Fruit fly (Drosophila melanogaster) whole organism, embryonic: ENCODE data around the gene Cad88C.
A peak's percentile ranks its signal among the peaks of the same experiment; 100 is the strongest.

ENCODE experiments used
- CG10431 ChIP-seq: fragments of 200-800 bp; sonication (Bioruptor generic); optimal IDR thresholded peaks from 3 replicates; lab custom pipeline; 2018; ENCODE audit warnings: missing biosample characterization, mild to moderate bottlenecking, missing genetic modification characterization
- CG10543 ChIP-seq: fragments of 200-800 bp; sonication (Bioruptor generic); optimal IDR thresholded peaks from 3 replicates; lab custom pipeline; 2017; ENCODE audit warnings: missing biosample characterization, mild to moderate bottlenecking, missing genetic modification characterization, moderate library complexity
- CG10565 ChIP-seq: fragments of 200-800 bp; sonication (Bioruptor generic); optimal IDR thresholded peaks from 3 replicates; lab custom pipeline; 2016; ENCODE audit warnings: missing biosample characterization, mild to moderate bottlenecking, missing genetic modification characterization
- CG12744 ChIP-seq: fragments of 200-800 bp; sonication (Bioruptor generic); optimal IDR thresholded peaks from 2 replicates; lab custom pipeline; 2016; ENCODE audit warnings: missing biosample characterization, missing genetic modification characterization
- CG13775 ChIP-seq: fragments of 200-800 bp; sonication (Bioruptor generic); optimal IDR thresholded peaks from 3 replicates; lab custom pipeline; 2017; ENCODE audit warnings: missing biosample characterization, mild to moderate bottlenecking, missing genetic modification characterization
- CG15269 ChIP-seq: fragments of 200-800 bp; sonication (Bioruptor generic); optimal IDR thresholded peaks from 2 replicates; lab custom pipeline; 2018; ENCODE audit warnings: missing biosample characterization, mild to moderate bottlenecking, missing genetic modification characterization, moderate library complexity
- CG15479 ChIP-seq: fragments of 200-800 bp; sonication (Bioruptor generic); optimal IDR thresholded peaks from 3 replicates; lab custom pipeline; 2019; ENCODE audit warnings: missing biosample characterization, mild to moderate bottlenecking, missing genetic modification characterization, moderate library complexity
- CG1647 ChIP-seq: fragments of 200-800 bp; sonication (Bioruptor generic); optimal IDR thresholded peaks from 3 replicates; lab custom pipeline; 2016; ENCODE audit warnings: missing biosample characterization, missing genetic modification characterization
- CG16813 ChIP-seq: fragments of 200-800 bp; sonication (Bioruptor generic); IDR thresholded peaks from 3 replicates; pipeline ENCODE4 v1.3.6; 2022; ENCODE audit warnings: missing biosample characterization, missing genetic modification characterization; ENCODE audit not compliant: partially characterized antibody
- CG18764 ChIP-seq: fragments of 200-800 bp; sonication (Bioruptor generic); optimal IDR thresholded peaks from 3 replicates; lab custom pipeline; 2016; ENCODE audit warnings: missing biosample characterization, missing genetic modification characterization
- CG2202 ChIP-seq: fragments of 200-800 bp; sonication (Bioruptor generic); optimal IDR thresholded peaks from 2 replicates; lab custom pipeline; 2018; ENCODE audit warnings: missing biosample characterization, mild to moderate bottlenecking, missing genetic modification characterization
- CG32767 ChIP-seq: fragments of 200-800 bp; sonication (Bioruptor generic); IDR thresholded peaks from 2 replicates; pipeline ENCODE4 v1.3.6; 2022; ENCODE audit warnings: missing biosample characterization, missing genetic modification characterization
- CG32772 ChIP-seq: fragments of 200-800 bp; sonication (Bioruptor generic); IDR thresholded peaks from 2 replicates; pipeline ENCODE4 v1.3.6; 2022; ENCODE audit warnings: missing biosample characterization, missing genetic modification characterization
- CG3847 ChIP-seq: fragments of 200-800 bp; sonication (Bioruptor generic); IDR thresholded peaks from 2 replicates; pipeline ENCODE4 v1.3.6; 2022; ENCODE audit warnings: missing biosample characterization, missing genetic modification characterization
- CG4360 ChIP-seq: fragments of 200-800 bp; sonication (Bioruptor generic); IDR thresholded peaks from 2 replicates; pipeline ENCODE4 v1.3.6; 2022; ENCODE audit warnings: missing biosample characterization, missing genetic modification characterization
- CG43689 ChIP-seq: fragments of 200-800 bp; sonication (Bioruptor generic); IDR thresholded peaks from 2 replicates; pipeline ENCODE4 v1.3.6; 2022; ENCODE audit warnings: missing biosample characterization, missing genetic modification characterization
- CG4820 ChIP-seq: fragments of 200-800 bp; sonication (Bioruptor generic); optimal IDR thresholded peaks from 3 replicates; lab custom pipeline; 2016; ENCODE audit warnings: missing biosample characterization, missing genetic modification characterization
- CG7963 ChIP-seq: fragments of 200-800 bp; sonication (Bioruptor generic); IDR thresholded peaks from 3 replicates; pipeline ENCODE4 v1.3.6; 2022; ENCODE audit warnings: missing biosample characterization, missing genetic modification characterization; ENCODE audit not compliant: partially characterized antibody
- CG9876 ChIP-seq: fragments of 200-800 bp; sonication (Bioruptor generic); optimal IDR thresholded peaks from 2 replicates; lab custom pipeline; 2016; ENCODE audit warnings: missing biosample characterization, missing genetic modification characterization
- Dfd ChIP-seq, 2 experiments: fragments of >200 bp; optimal IDR thresholded peaks; 2 replicates each; lab custom pipeline; 2017; ENCODE audit warnings: missing biosample characterization in 2 of 2, missing genetic modification characterization in 2 of 2
- E2f2 ChIP-seq: fragments of 200-800 bp; sonication (Bioruptor generic); IDR thresholded peaks from 2 replicates; pipeline ENCODE4 v1.3.6; 2022; ENCODE audit warnings: missing biosample characterization, missing genetic modification characterization
- ERR ChIP-seq: fragments of 200-800 bp; sonication (Bioruptor generic); optimal IDR thresholded peaks from 2 replicates; lab custom pipeline; 2016; ENCODE audit warnings: missing biosample characterization, missing genetic modification characterization
- HLH54F ChIP-seq: fragments of 200-800 bp; sonication (Bioruptor generic); optimal IDR thresholded peaks from 3 replicates; lab custom pipeline; 2016; ENCODE audit warnings: missing biosample characterization, missing genetic modification characterization
- HLHmδ ChIP-seq: fragments of 200-800 bp; sonication (Bioruptor generic); optimal IDR thresholded peaks from 2 replicates; lab custom pipeline; 2018; ENCODE audit warnings: missing biosample characterization, mild to moderate bottlenecking, missing genetic modification characterization, moderate library complexity
- Hey ChIP-seq: fragments of 200-800 bp; sonication (Bioruptor generic); optimal IDR thresholded peaks from 3 replicates; lab custom pipeline; 2018; ENCODE audit warnings: missing biosample characterization, mild to moderate bottlenecking, missing genetic modification characterization
- HmgD ChIP-seq: fragments of 200-800 bp; sonication (Bioruptor generic); optimal IDR thresholded peaks from 3 replicates; lab custom pipeline; 2016; ENCODE audit warnings: missing biosample characterization, missing genetic modification characterization
- Hmr ChIP-seq: fragments of 200-800 bp; sonication (Bioruptor generic); optimal IDR thresholded peaks from 3 replicates; lab custom pipeline; 2017; ENCODE audit warnings: mild to moderate bottlenecking, missing biosample characterization, missing genetic modification reagents, missing genetic modification characterization
- Lhr ChIP-seq: fragments of 200-800 bp; sonication (Bioruptor generic); optimal IDR thresholded peaks from 3 replicates; lab custom pipeline; 2017; ENCODE audit warnings: mild to moderate bottlenecking, missing biosample characterization, missing genetic modification reagents, missing genetic modification characterization
- NFAT ChIP-seq: fragments of 200-800 bp; sonication (Bioruptor generic); IDR thresholded peaks from 2 replicates; pipeline ENCODE4 v1.3.6; 2022; ENCODE audit warnings: missing biosample characterization, missing genetic modification characterization
- Nf-YB ChIP-seq: fragments of 200-800 bp; sonication (Bioruptor generic); optimal IDR thresholded peaks from 3 replicates; lab custom pipeline; 2019; ENCODE audit warnings: missing biosample characterization, mild to moderate bottlenecking, missing genetic modification characterization, moderate library complexity
- Nf-YC ChIP-seq: fragments of 200-800 bp; optimal IDR thresholded peaks from 3 replicates; lab custom pipeline; 2019; ENCODE audit warnings: missing biosample characterization, mild to moderate bottlenecking, missing genetic modification characterization, moderate library complexity
- PHDP ChIP-seq: fragments of 200-800 bp; sonication (Bioruptor generic); optimal IDR thresholded peaks from 3 replicates; lab custom pipeline; 2018; ENCODE audit warnings: missing biosample characterization, mild to moderate bottlenecking, missing genetic modification characterization, moderate library complexity
- Rfx ChIP-seq: fragments of 200-800 bp; sonication (Bioruptor generic); IDR thresholded peaks from 2 replicates; pipeline ENCODE4 v1.3.6; 2022; ENCODE audit warnings: missing biosample characterization, missing genetic modification characterization
- Xbp1 ChIP-seq: fragments of 200-800 bp; sonication (Bioruptor generic); optimal IDR thresholded peaks from 3 replicates; lab custom pipeline; 2016; ENCODE audit warnings: missing biosample characterization, mild to moderate bottlenecking, missing genetic modification characterization
- amos ChIP-seq: fragments of 200-800 bp; sonication (Bioruptor generic); IDR thresholded peaks from 2 replicates; pipeline ENCODE4 v1.3.6; 2022; ENCODE audit warnings: missing biosample characterization, missing genetic modification characterization; ENCODE audit not compliant: partially characterized antibody
- br ChIP-seq: fragments of >200 bp; optimal IDR thresholded peaks from 2 replicates; lab custom pipeline; 2017
- ci ChIP-seq: fragments of 200-800 bp; sonication (Bioruptor generic); IDR thresholded peaks from 3 replicates; pipeline ENCODE4 v1.3.6; 2022; ENCODE audit warnings: missing biosample characterization, missing genetic modification characterization
- crp ChIP-seq, 2 experiments: fragments of 200-800 bp; sonication (Bioruptor generic); optimal IDR thresholded peaks; 2 replicates in 1 of 2; 3 replicates in 1 of 2; lab custom pipeline; 2017; ENCODE audit warnings: missing biosample characterization in 2 of 2, missing genetic modification characterization in 2 of 2, mild to moderate bottlenecking in 1 of 2, moderate library complexity in 1 of 2
- en ChIP-seq: fragments of 200-800 bp; sonication (Bioruptor generic); optimal IDR thresholded peaks from 2 replicates; lab custom pipeline; 2016; ENCODE audit warnings: missing biosample characterization, missing genetic modification characterization
- gcm ChIP-seq: fragments of 200-800 bp; sonication (Bioruptor generic); optimal IDR thresholded peaks from 2 replicates; lab custom pipeline; 2019; ENCODE audit warnings: missing biosample characterization, mild to moderate bottlenecking, missing genetic modification characterization, moderate library complexity
- gfzf ChIP-seq: fragments of 200-800 bp; sonication (Bioruptor generic); optimal IDR thresholded peaks from 2 replicates; lab custom pipeline; 2016; ENCODE audit warnings: missing biosample characterization, mild to moderate bottlenecking, missing genetic modification characterization, moderate library complexity
- gt ChIP-seq: fragments of 200-800 bp; sonication (Bioruptor generic); IDR thresholded peaks from 2 replicates; pipeline ENCODE4 v1.3.6; 2022; ENCODE audit warnings: missing biosample characterization, missing genetic modification characterization
- kay ChIP-seq: fragments of 200-800 bp; sonication (Bioruptor generic); optimal IDR thresholded peaks from 2 replicates; lab custom pipeline; 2016; ENCODE audit warnings: missing biosample characterization, missing genetic modification characterization
- ken ChIP-seq: fragments of 200-800 bp; sonication (Bioruptor generic); IDR thresholded peaks from 3 replicates; pipeline ENCODE4 v1.3.6; 2022; ENCODE audit warnings: missing biosample characterization, missing genetic modification characterization
- lmd ChIP-seq: fragments of 200-800 bp; sonication (Bioruptor generic); IDR thresholded peaks from 2 replicates; pipeline ENCODE4 v1.3.6; 2022; ENCODE audit warnings: missing biosample characterization, missing genetic modification characterization
- nom ChIP-seq: fragments of 200-800 bp; sonication (Bioruptor generic); optimal IDR thresholded peaks from 2 replicates; lab custom pipeline; 2017; ENCODE audit warnings: missing biosample characterization, missing genetic modification characterization, mild to moderate bottlenecking, moderate library complexity, missing genetic modification reagents
- p53 ChIP-seq: fragments of 200-800 bp; sonication (Bioruptor generic); optimal IDR thresholded peaks from 2 replicates; lab custom pipeline; 2016; ENCODE audit warnings: missing biosample characterization, missing genetic modification characterization
- ro ChIP-seq: fragments of 200-800 bp; sonication (Bioruptor generic); IDR thresholded peaks from 2 replicates; pipeline ENCODE4 v1.3.6; 2022; ENCODE audit warnings: missing biosample characterization, missing genetic modification characterization
- slbo ChIP-seq: fragments of 200-800 bp; sonication (Bioruptor generic); IDR thresholded peaks from 2 replicates; pipeline ENCODE4 v1.3.6; 2022; ENCODE audit warnings: missing biosample characterization, missing genetic modification characterization
- ssp ChIP-seq: fragments of 200-800 bp; sonication (Bioruptor generic); IDR thresholded peaks from 2 replicates; pipeline ENCODE4 v1.3.6; 2022; ENCODE audit warnings: missing biosample characterization, missing genetic modification characterization
- twi ChIP-seq: fragments of 200-800 bp; optimal IDR thresholded peaks from 2 replicates; lab custom pipeline; 2019; ENCODE audit warnings: missing biosample characterization, mild to moderate bottlenecking, missing genetic modification characterization, moderate library complexity
- usp ChIP-seq: fragments of >200 bp; optimal IDR thresholded peaks from 2 replicates; lab custom pipeline; 2017; ENCODE audit warnings: missing biosample characterization, missing genetic modification characterization
- vfl ChIP-seq: fragments of 200-800 bp; sonication (Bioruptor generic); optimal IDR thresholded peaks from 2 replicates; lab custom pipeline; 2016; ENCODE audit warnings: missing biosample characterization, missing genetic modification characterization

The Cad88C gene

dm6 chr3R:14672915-14673314 is 42.6 kb downstream of the Cad88C start:
- no peak for TF ChIP-seq crp (GFP tag; optimal IDR thresholded peaks at IDR 0.05; lab: Kevin White, UChicago)
- TF ChIP-seq vfl (GFP tag; lab: Kevin White, UChicago): no peak
- TF ChIP-seq PHDP: no peak
- TF ChIP-seq Dfd (GFP tag; optimal IDR thresholded peaks at IDR 0.05; lab: Kevin White, UChicago): no peak
- no peak for TF ChIP-seq Nf-YB
- no peak for TF ChIP-seq twi (tag; lab: Kevin White, UChicago)
- TF ChIP-seq ken (GFP tag; lab: Robert Waterston, UW): no peak
- TF ChIP-seq nom: peak; percentile 1
- TF ChIP-seq Rfx (GFP tag; lab: Robert Waterston, UW): no peak
- no peak for TF ChIP-seq CG3847
- TF ChIP-seq CG12744 (GFP tag; lab: Kevin White, UChicago): no peak
- no peak for TF ChIP-seq CG4360
- TF ChIP-seq lmd (GFP tag; lab: Robert Waterston, UW): no peak
- no peak for TF ChIP-seq CG15269 (tag; lab: Kevin White, UChicago)
- no peak for TF ChIP-seq Hey (tag; lab: Kevin White, UChicago)
- no peak for TF ChIP-seq CG13775
- no peak for TF ChIP-seq HmgD (GFP tag; lab: Kevin White, UChicago)
- no peak for TF ChIP-seq ro (GFP tag; lab: Robert Waterston, UW)
- no peak for TF ChIP-seq CG15479 (GFP tag; lab: Kevin White, UChicago)
- TF ChIP-seq CG10565 (GFP tag; lab: Kevin White, UChicago): no peak
- TF ChIP-seq kay: no peak
- TF ChIP-seq usp (GFP tag; lab: Kevin White, UChicago): no peak
- no peak for TF ChIP-seq CG9876 (GFP tag; lab: Kevin White, UChicago)
- TF ChIP-seq CG2202 (tag; lab: Kevin White, UChicago): no peak
- no peak for TF ChIP-seq Hmr (GFP tag; lab: Kevin White, UChicago)
- TF ChIP-seq amos: no peak
- TF ChIP-seq HLHmδ (GFP tag; lab: Kevin White, UChicago): no peak
- no peak for TF ChIP-seq slbo (GFP tag; lab: Robert Waterston, UW)
- TF ChIP-seq Lhr (GFP tag; lab: Kevin White, UChicago): no peak
- TF ChIP-seq Nf-YC (tag; lab: Kevin White, UChicago): no peak
- no peak for TF ChIP-seq br (lab: Kevin White, UChicago)
- no peak for TF ChIP-seq en (GFP tag; lab: Kevin White, UChicago)
- no peak for TF ChIP-seq ssp (GFP tag; lab: Robert Waterston, UW)
- no peak for TF ChIP-seq NFAT
- no peak for TF ChIP-seq p53 (GFP tag; lab: Kevin White, UChicago)
- TF ChIP-seq CG1647 (GFP tag; lab: Kevin White, UChicago): no peak
- TF ChIP-seq CG10543 (GFP tag; lab: Kevin White, UChicago): no peak
- TF ChIP-seq CG7963 (GFP tag; lab: Robert Waterston, UW): no peak
- TF ChIP-seq CG4820 (GFP tag; lab: Kevin White, UChicago): no peak
- no peak for TF ChIP-seq gt (GFP tag; lab: Robert Waterston, UW)
- TF ChIP-seq E2f2 (GFP tag; lab: Robert Waterston, UW): no peak
- TF ChIP-seq CG10431: no peak
- no peak for TF ChIP-seq gfzf (GFP tag; lab: Kevin White, UChicago)
- no peak for TF ChIP-seq gcm
- no peak for TF ChIP-seq CG43689
- TF ChIP-seq CG32767 (GFP tag; lab: Robert Waterston, UW): no peak
- TF ChIP-seq CG16813: no peak
- no peak for TF ChIP-seq Xbp1 (GFP tag; lab: Kevin White, UChicago)
- no peak for TF ChIP-seq HLH54F (GFP tag; lab: Kevin White, UChicago)
- TF ChIP-seq ERR (GFP tag; lab: Kevin White, UChicago): no peak
- no peak for TF ChIP-seq ci (GFP tag; lab: Robert Waterston, UW)
- TF ChIP-seq CG18764 (GFP tag; lab: Kevin White, UChicago): no peak
- no peak for TF ChIP-seq CG32772 (GFP tag; lab: Robert Waterston, UW)
